Worm (Caenorhabditis elegans) whole organism, L2 larva: ENCODE measurements around the gene rhgf-1.

Experiments
- elt-1 ChIP-seq: fragments of 150-350 bp; optimal IDR thresholded peaks from 2 replicates; lab custom pipeline; 2014; ENCODE audit warnings: missing biosample characterization, missing genetic modification characterization
- lin-39 ChIP-seq: fragments of 150-350 bp; optimal IDR thresholded peaks from 2 replicates; lab custom pipeline; 2014; ENCODE audit warnings: missing biosample characterization, missing genetic modification reagents, missing genetic modification characterization
- snpc-4 ChIP-seq: fragments of 150-350 bp; optimal IDR thresholded peaks from 2 replicates; lab custom pipeline; 2014; ENCODE audit warnings: missing biosample characterization, missing genetic modification characterization

DNA sequence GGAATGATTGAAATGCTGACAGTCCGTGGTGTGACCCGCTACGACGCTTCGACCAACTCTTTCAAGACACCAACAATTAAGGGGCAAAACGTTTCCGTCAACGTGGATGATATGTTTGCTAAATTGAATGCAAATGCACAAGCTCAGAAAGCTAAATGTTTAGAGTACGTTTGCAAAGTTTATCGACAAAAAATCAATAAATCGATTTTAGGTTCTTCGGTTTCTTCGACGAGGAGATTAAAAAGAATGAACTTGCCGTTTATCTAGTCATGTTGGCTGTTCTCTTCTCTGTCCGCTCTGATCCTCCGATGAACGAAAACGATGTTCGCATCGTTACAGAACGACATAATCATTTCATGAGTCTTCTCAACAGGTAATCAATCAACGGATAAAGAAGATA lies 46.9 kb downstream of the rhgf-1 start:
- TF ChIP-seq elt-1 (tag; lab: Kevin White, UChicago) (no peak), snpc-4 (tag; lab: Kevin White, UChicago) (no peak), lin-39 (no peak)
